Fruit fly (Drosophila melanogaster) whole organism, embryonic: Measurements from ENCODE around the gene RpL6.

Experiments
- Abd-B ChIP-seq: fragments of 200-800 bp; sonication (Bioruptor generic); optimal IDR thresholded peaks from 2 replicates; lab custom pipeline; 2018; ENCODE audit warnings: missing biosample characterization, mild to moderate bottlenecking, missing genetic modification characterization, moderate library complexity
- Aef1 ChIP-seq: fragments of 200-800 bp; sonication (Bioruptor generic); IDR thresholded peaks from 3 replicates; pipeline ENCODE4 v1.3.6; 2022; ENCODE audit warnings: missing biosample characterization, missing genetic modification characterization
- Asciz ChIP-seq: fragments of 200-800 bp; sonication (Bioruptor generic); optimal IDR thresholded peaks from 2 replicates; lab custom pipeline; 2017; ENCODE audit warnings: missing biosample characterization, mild to moderate bottlenecking, missing genetic modification characterization, missing genetic modification reagents
- Atf-2 ChIP-seq: fragments of 200-800 bp; sonication (Bioruptor generic); optimal IDR thresholded peaks from 2 replicates; lab custom pipeline; 2016; ENCODE audit warnings: missing biosample characterization, missing genetic modification characterization
- Atf3 ChIP-seq: fragments of 200-800 bp; sonication (Bioruptor generic); optimal IDR thresholded peaks from 3 replicates; lab custom pipeline; 2016; ENCODE audit warnings: missing biosample characterization, missing genetic modification characterization
- B-H2 ChIP-seq: fragments of 200-800 bp; sonication (Bioruptor generic); optimal IDR thresholded peaks from 2 replicates; lab custom pipeline; 2018; ENCODE audit warnings: missing biosample characterization, mild to moderate bottlenecking, missing genetic modification characterization
- Blimp-1 ChIP-seq: fragments of 200-800 bp; sonication (Bioruptor generic); optimal IDR thresholded peaks from 3 replicates; lab custom pipeline; 2018; ENCODE audit warnings: missing biosample characterization, missing genetic modification characterization, mild to moderate bottlenecking, moderate library complexity, missing genetic modification reagents
- CG1024 ChIP-seq: fragments of 200-800 bp; sonication (Bioruptor generic); IDR thresholded peaks from 2 replicates; pipeline ENCODE4 v1.3.6; 2022; ENCODE audit warnings: missing biosample characterization, missing genetic modification characterization
- CG10321 ChIP-seq: fragments of 200-800 bp; sonication (Bioruptor generic); IDR thresholded peaks from 2 replicates; pipeline ENCODE4 v1.3.6; 2022; ENCODE audit warnings: missing biosample characterization, missing genetic modification characterization
- CG11247 ChIP-seq: fragments of 200-800 bp; sonication (Bioruptor generic); IDR thresholded peaks from 2 replicates; pipeline ENCODE4 v1.3.6; 2022; ENCODE audit warnings: missing biosample characterization, missing genetic modification characterization
- CG11456 ChIP-seq: fragments of 200-800 bp; sonication (Bioruptor generic); IDR thresholded peaks from 3 replicates; pipeline ENCODE4 v1.3.6; 2022; ENCODE audit warnings: missing biosample characterization, missing genetic modification characterization
- CG1233 ChIP-seq: fragments of 200-800 bp; sonication (Bioruptor generic); optimal IDR thresholded peaks from 4 replicates; lab custom pipeline; 2018; ENCODE audit warnings: missing biosample characterization, mild to moderate bottlenecking, missing genetic modification characterization
- CG12942 ChIP-seq: fragments of 200-800 bp; sonication (Bioruptor generic); optimal IDR thresholded peaks from 3 replicates; lab custom pipeline; 2016; ENCODE audit warnings: missing biosample characterization, missing genetic modification characterization
- CG13287 ChIP-seq: fragments of 200-800 bp; sonication (Bioruptor generic); IDR thresholded peaks from 2 replicates; pipeline ENCODE4 v1.3.6; 2022; ENCODE audit warnings: missing biosample characterization, missing genetic modification characterization; ENCODE audit not compliant: partially characterized antibody
- CG1647 ChIP-seq: fragments of 200-800 bp; sonication (Bioruptor generic); optimal IDR thresholded peaks from 3 replicates; lab custom pipeline; 2016; ENCODE audit warnings: missing biosample characterization, missing genetic modification characterization
- CG16779 ChIP-seq: fragments of 200-800 bp; sonication (Bioruptor generic); IDR thresholded peaks from 2 replicates; pipeline ENCODE4 v1.3.6; 2022; ENCODE audit warnings: missing biosample characterization, missing genetic modification characterization
- CG17328 ChIP-seq: fragments of 200-800 bp; sonication (Bioruptor generic); IDR thresholded peaks from 2 replicates; pipeline ENCODE4 v1.3.6; 2022; ENCODE audit warnings: missing biosample characterization, missing genetic modification characterization
- CG17912 ChIP-seq: fragments of 200-800 bp; sonication (Bioruptor generic); optimal IDR thresholded peaks from 2 replicates; lab custom pipeline; 2018; ENCODE audit warnings: missing biosample characterization, mild to moderate bottlenecking, missing genetic modification characterization
- CG18262 ChIP-seq: fragments of 200-800 bp; optimal IDR thresholded peaks from 3 replicates; lab custom pipeline; 2019; ENCODE audit warnings: missing biosample characterization, mild to moderate bottlenecking, missing genetic modification characterization, moderate library complexity
- CG2875 ChIP-seq: fragments of 200-800 bp; sonication (Bioruptor generic); optimal IDR thresholded peaks from 2 replicates; lab custom pipeline; 2017; ENCODE audit warnings: missing biosample characterization, mild to moderate bottlenecking, missing genetic modification characterization, missing genetic modification reagents
- CG30020 ChIP-seq: fragments of 200-800 bp; optimal IDR thresholded peaks from 2 replicates; lab custom pipeline; 2019; ENCODE audit warnings: missing biosample characterization, mild to moderate bottlenecking, missing genetic modification characterization, moderate library complexity
- CG3281 ChIP-seq: fragments of 200-800 bp; sonication (Bioruptor generic); optimal IDR thresholded peaks from 3 replicates; lab custom pipeline; 2017; ENCODE audit warnings: missing biosample characterization, mild to moderate bottlenecking, missing genetic modification characterization
- CG34376 ChIP-seq: fragments of 200-800 bp; sonication (Bioruptor generic); optimal IDR thresholded peaks from 2 replicates; lab custom pipeline; 2018; ENCODE audit warnings: missing biosample characterization, mild to moderate bottlenecking, missing genetic modification characterization
- CG4730 ChIP-seq: fragments of 200-800 bp; sonication (Bioruptor generic); IDR thresholded peaks from 2 replicates; pipeline ENCODE4 v1.3.6; 2022; ENCODE audit warnings: missing biosample characterization, missing genetic modification characterization
- CG6654 ChIP-seq: fragments of 200-800 bp; sonication (Bioruptor generic); optimal IDR thresholded peaks from 2 replicates; lab custom pipeline; 2017; ENCODE audit warnings: missing biosample characterization, mild to moderate bottlenecking, missing genetic modification characterization
- CG9215 ChIP-seq: fragments of 200-800 bp; sonication (Bioruptor generic); IDR thresholded peaks from 2 replicates; pipeline ENCODE4 v1.3.6; 2022; ENCODE audit warnings: missing biosample characterization, missing genetic modification characterization
- Dek ChIP-seq: fragments of 200-800 bp; sonication (Bioruptor generic); optimal IDR thresholded peaks from 3 replicates; lab custom pipeline; 2019; ENCODE audit warnings: missing biosample characterization, mild to moderate bottlenecking, missing genetic modification characterization, moderate library complexity
- Dref ChIP-seq: fragments of 200-800 bp; sonication (Bioruptor generic); IDR thresholded peaks from 2 replicates; pipeline ENCODE4 v1.3.6; 2022; ENCODE audit warnings: missing biosample characterization, missing genetic modification characterization
- Gsc ChIP-seq: fragments of 200-800 bp; sonication (Bioruptor generic); IDR thresholded peaks from 2 replicates; pipeline ENCODE4 v1.3.6; 2022; ENCODE audit warnings: missing biosample characterization, missing genetic modification characterization
- Lim3 ChIP-seq: fragments of 200-800 bp; sonication (Bioruptor generic); IDR thresholded peaks from 2 replicates; pipeline ENCODE4 v1.3.6; 2022; ENCODE audit warnings: missing biosample characterization, missing genetic modification characterization
- Nf-YC ChIP-seq: fragments of 200-800 bp; optimal IDR thresholded peaks from 3 replicates; lab custom pipeline; 2019; ENCODE audit warnings: missing biosample characterization, mild to moderate bottlenecking, missing genetic modification characterization, moderate library complexity
- PHDP ChIP-seq: fragments of 200-800 bp; sonication (Bioruptor generic); optimal IDR thresholded peaks from 3 replicates; lab custom pipeline; 2018; ENCODE audit warnings: missing biosample characterization, mild to moderate bottlenecking, missing genetic modification characterization, moderate library complexity
- Side ChIP-seq: fragments of 200-800 bp; sonication (Bioruptor generic); optimal IDR thresholded peaks from 2 replicates; lab custom pipeline; 2016; ENCODE audit warnings: missing biosample characterization, missing genetic modification characterization
- Six4 ChIP-seq: fragments of 200-800 bp; sonication (Bioruptor generic); optimal IDR thresholded peaks from 2 replicates; lab custom pipeline; 2016; ENCODE audit warnings: missing biosample characterization, missing genetic modification characterization
- Stat92E ChIP-seq, 3 experiments: fragments of >200 bp in 2 of 3; fragments of 200-800 bp in 1 of 3; sonication (Bioruptor generic) in 1 of 3; optimal IDR thresholded peaks; 2 replicates each; lab custom pipeline; 2017 to 2019; ENCODE audit warnings: missing biosample characterization in 3 of 3, missing genetic modification characterization in 3 of 3, mild to moderate bottlenecking in 1 of 3, moderate library complexity in 1 of 3
- ash1 ChIP-seq: fragments of 200-800 bp; sonication (Bioruptor generic); optimal IDR thresholded peaks from 2 replicates; lab custom pipeline; 2018; ENCODE audit warnings: missing biosample characterization, mild to moderate bottlenecking, missing genetic modification characterization
- bcd ChIP-seq: fragments of 200-800 bp; sonication (Bioruptor generic); optimal IDR thresholded peaks from 2 replicates; lab custom pipeline; 2017; ENCODE audit warnings: missing biosample characterization, mild to moderate bottlenecking, missing genetic modification characterization
- caup ChIP-seq: fragments of 200-800 bp; sonication (Bioruptor generic); optimal IDR thresholded peaks from 3 replicates; lab custom pipeline; 2017; ENCODE audit warnings: missing biosample characterization, mild to moderate bottlenecking, missing genetic modification characterization, moderate library complexity; ENCODE audit not compliant: severe bottlenecking
- chif ChIP-seq, 2 experiments: fragments of 200-800 bp; sonication (Bioruptor generic); optimal IDR thresholded peaks; 3 replicates each; lab custom pipeline; 2016; ENCODE audit warnings: missing biosample characterization in 2 of 2, missing genetic modification characterization in 2 of 2
- crol ChIP-seq: fragments of 200-800 bp; sonication (Bioruptor generic); IDR thresholded peaks from 2 replicates; pipeline ENCODE4 v1.3.6; 2022; ENCODE audit warnings: missing biosample characterization, missing genetic modification characterization
- dpn ChIP-seq, 2 experiments: fragments of 200-800 bp; sonication (Bioruptor generic); optimal IDR thresholded peaks; 3 replicates each; lab custom pipeline; 2016; ENCODE audit warnings: missing biosample characterization in 2 of 2, missing genetic modification characterization in 2 of 2
- dysf ChIP-seq: fragments of 200-800 bp; sonication (Bioruptor generic); IDR thresholded peaks from 3 replicates; pipeline ENCODE4 v1.3.6; 2022; ENCODE audit warnings: missing biosample characterization, missing genetic modification characterization
- fd102C ChIP-seq: fragments of 200-800 bp; sonication (Bioruptor generic); optimal IDR thresholded peaks from 2 replicates; lab custom pipeline; 2018; ENCODE audit warnings: missing biosample characterization, mild to moderate bottlenecking, missing genetic modification characterization, moderate library complexity
- fd96Cb ChIP-seq: fragments of 200-800 bp; sonication (Bioruptor generic); optimal IDR thresholded peaks from 2 replicates; lab custom pipeline; 2018; ENCODE audit warnings: missing biosample characterization, mild to moderate bottlenecking, missing genetic modification characterization, moderate library complexity
- ind ChIP-seq: fragments of 200-800 bp; sonication (Bioruptor generic); optimal IDR thresholded peaks from 3 replicates; lab custom pipeline; 2016; ENCODE audit warnings: missing biosample characterization, missing genetic modification characterization
- lmd ChIP-seq: fragments of 200-800 bp; sonication (Bioruptor generic); IDR thresholded peaks from 2 replicates; pipeline ENCODE4 v1.3.6; 2022; ENCODE audit warnings: missing biosample characterization, missing genetic modification characterization
- seq ChIP-seq: fragments of 200-800 bp; sonication (Bioruptor generic); IDR thresholded peaks from 2 replicates; pipeline ENCODE4 v1.3.6; 2022; ENCODE audit warnings: missing biosample characterization, missing genetic modification characterization
- sna ChIP-seq: fragments of 200-800 bp; sonication (Bioruptor generic); IDR thresholded peaks from 2 replicates; pipeline ENCODE4 v1.3.6; 2022; ENCODE audit warnings: missing biosample characterization, missing genetic modification characterization; ENCODE audit not compliant: partially characterized antibody
- sqz ChIP-seq: fragments of 200-800 bp; sonication (Bioruptor generic); optimal IDR thresholded peaks from 3 replicates; lab custom pipeline; 2018; ENCODE audit warnings: missing biosample characterization, mild to moderate bottlenecking, missing genetic modification characterization
- zen ChIP-seq: fragments of 200-800 bp; sonication (Bioruptor generic); optimal IDR thresholded peaks from 3 replicates; lab custom pipeline; 2018; ENCODE audit warnings: missing biosample characterization, mild to moderate bottlenecking, missing genetic modification characterization, moderate library complexity

The RpL6 gene

DNA sequence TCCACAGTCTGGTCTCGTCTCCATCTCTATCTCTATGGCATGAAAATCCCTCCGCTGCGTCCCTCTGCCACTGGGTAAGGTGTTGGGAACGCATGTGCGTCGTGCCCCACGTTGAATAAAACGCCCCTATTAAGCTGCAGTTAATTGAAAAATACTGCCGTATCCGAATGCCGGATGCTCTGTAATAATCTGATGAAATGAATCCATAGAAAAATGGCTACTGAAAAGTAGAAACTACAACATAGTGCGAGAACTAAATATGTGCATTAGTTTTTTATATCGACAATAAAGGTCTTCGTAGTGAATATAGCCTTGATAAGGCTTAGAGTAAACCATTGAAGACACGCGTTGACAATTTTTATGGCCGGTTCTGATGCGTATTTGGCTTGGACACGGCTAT is 29.3 kb downstream of the RpL6 start (continued):
- TF ChIP-seq CG12942 (GFP tag; lab: Kevin White, UChicago) = no peak
- no peak for TF ChIP-seq CG30020
- TF ChIP-seq lmd (GFP tag; lab: Robert Waterston, UW) = peak; percentile 65
- no peak for TF ChIP-seq Atf-2
- TF ChIP-seq Asciz (GFP tag; lab: Kevin White, UChicago) = peak; percentile 11
- TF ChIP-seq bcd (GFP tag; lab: Kevin White, UChicago) = peak; percentile 18
- TF ChIP-seq CG17912 (GFP tag; lab: Kevin White, UChicago) = no peak
- TF ChIP-seq sqz (GFP tag; lab: Kevin White, UChicago) = no peak
- peak; percentile 6 for TF ChIP-seq CG1647 (GFP tag; lab: Kevin White, UChicago)
- peak; percentile 70 for TF ChIP-seq CG18262 (tag; lab: Kevin White, UChicago)
- peak; percentile 21 for TF ChIP-seq PHDP (tag; lab: Kevin White, UChicago)
- no peak for TF ChIP-seq B-H2
- TF ChIP-seq Nf-YC (tag; lab: Kevin White, UChicago) = no peak
- TF ChIP-seq Lim3 (GFP tag; lab: Robert Waterston, UW) = no peak
- TF ChIP-seq fd96Cb (tag; lab: Kevin White, UChicago) = peak; percentile 68
- 0 out of 2 replicates have a peak, but pooled peaks have one; percentile 22 for TF ChIP-seq CG10321
- TF ChIP-seq Stat92E (GFP tag; optimal IDR thresholded peaks at IDR 0.05; lab: Kevin White, UChicago) = peak in 1 of 3 experiments; percentile 26
- no peak for TF ChIP-seq CG34376 (GFP tag; lab: Kevin White, UChicago)
- peak; percentile 18 for TF ChIP-seq CG6654 (GFP tag; lab: Kevin White, UChicago)
- TF ChIP-seq CG17328 (GFP tag; lab: Robert Waterston, UW) = peak; percentile 68
- peak; percentile 18 to 32 for TF ChIP-seq dpn (GFP tag; optimal IDR thresholded peaks at IDR 0.05; lab: Kevin White, UChicago)
- TF ChIP-seq caup (GFP tag; lab: Kevin White, UChicago) = no peak
- TF ChIP-seq Aef1 (GFP tag; lab: Robert Waterston, UW) = peak; percentile 47; the same call in 2 of the 3 replicates
- peak; percentile 73 for TF ChIP-seq Abd-B
- no peak for TF ChIP-seq Atf3 (GFP tag; lab: Kevin White, UChicago)
- peak; percentile 17 for TF ChIP-seq Six4 (GFP tag; lab: Kevin White, UChicago)
- TF ChIP-seq ash1 (GFP tag; lab: Kevin White, UChicago) = no peak
- TF ChIP-seq CG1233 (GFP tag; lab: Kevin White, UChicago) = peak; percentile 34
- no peak for TF ChIP-seq CG3281
- TF ChIP-seq Gsc (GFP tag; lab: Robert Waterston, UW) = peak; percentile 44; the same call in 1 of the 2 replicates
- no peak for TF ChIP-seq CG11456 (GFP tag; lab: Robert Waterston, UW)
- TF ChIP-seq Blimp-1 (GFP tag; lab: Kevin White, UChicago) = peak; percentile 66
- 0 out of 2 replicates have a peak, but pooled peaks have one; percentile 24 for TF ChIP-seq CG9215 (GFP tag; lab: Robert Waterston, UW)
- TF ChIP-seq Side (GFP tag; lab: Kevin White, UChicago) = no peak
- TF ChIP-seq fd102C (GFP tag; lab: Kevin White, UChicago) = no peak
- TF ChIP-seq CG16779 (GFP tag; lab: Robert Waterston, UW) = no peak
- peak; percentile 40 for TF ChIP-seq CG2875 (GFP tag; lab: Kevin White, UChicago)
- TF ChIP-seq sna = no peak
- TF ChIP-seq ind (GFP tag; lab: Kevin White, UChicago) = peak; percentile 37
- TF ChIP-seq CG1024 (GFP tag; lab: Robert Waterston, UW) = peak; percentile 54; the same call in 1 of the 2 replicates
- TF ChIP-seq seq = no peak
- TF ChIP-seq Dref (GFP tag; lab: Robert Waterston, UW) = no peak
- TF ChIP-seq CG4730 (GFP tag; lab: Robert Waterston, UW) = peak; percentile 53
- no peak for TF ChIP-seq Dek (tag; lab: Kevin White, UChicago)
- peak; percentile 46 to 60 for TF ChIP-seq chif (GFP tag; optimal IDR thresholded peaks at IDR 0.05; lab: Kevin White, UChicago)
- TF ChIP-seq zen (tag; lab: Kevin White, UChicago) = no peak
- peak; percentile 53 for TF ChIP-seq crol
- peak; percentile 58; the same call in 2 of the 3 replicates for TF ChIP-seq dysf
- no peak for TF ChIP-seq CG13287 (GFP tag; lab: Robert Waterston, UW)
- TF ChIP-seq CG11247 (GFP tag; lab: Robert Waterston, UW) = peak; percentile 15; the same call in 1 of the 2 replicates
